Worm (Caenorhabditis elegans): Measurements from ENCODE around the gene chil-26.

chil-26 gene

ce11 chrII:9501955-9502354 lies 27.1 kb downstream of the chil-26 start:
- TF ChIP-seq tbx-11 (GFP tag; IDR thresholded peaks at IDR 0.05), result no peak
- no peak for TF ChIP-seq ama-1 (optimal IDR thresholded peaks at IDR 0.05)
- no peak for TF ChIP-seq scrt-1 (GFP tag; IDR thresholded peaks at IDR 0.05)

- no peak for TF ChIP-seq aly-1 (tag; optimal IDR thresholded peaks at IDR 0.05)
- no peak for TF ChIP-seq ceh-36 (tag; optimal IDR thresholded peaks at IDR 0.05)
- TF ChIP-seq ets-7 (tag; optimal IDR thresholded peaks at IDR 0.05), result no peak
- no peak for TF ChIP-seq ceh-13 (GFP tag; optimal IDR thresholded peaks at IDR 0.05)
- TF ChIP-seq scrt-1 (GFP tag; IDR thresholded peaks at IDR 0.05), result no peak
- no peak for TF ChIP-seq pes-1 (GFP tag; IDR thresholded peaks at IDR 0.05)
- no peak for TF ChIP-seq sea-1 (GFP tag; conservative IDR thresholded peaks at IDR 0.05)
- TF ChIP-seq tra-4 (tag; optimal IDR thresholded peaks at IDR 0.05), result no peak
- TF ChIP-seq B0310.2 (tag; optimal IDR thresholded peaks at IDR 0.05), result no peak
- no peak for TF ChIP-seq F13C5.2 (tag; optimal IDR thresholded peaks at IDR 0.05)
- no peak for TF ChIP-seq hmg-4 (GFP tag; optimal IDR thresholded peaks at IDR 0.05)
Measured at ce11 chrII:9507181-9507580, 32.3 kb downstream of the chil-26 start, which contains the start of gene gcy-3. Gene gcy-3, minus strand, starts transcription at chrII:9507281.

- TF ChIP-seq tbx-37 (GFP tag; conservative IDR thresholded peaks at IDR 0.05) (no peak), flt-1 (GFP tag; IDR thresholded peaks at IDR 0.05) (no peak), pes-1 (GFP tag; IDR thresholded peaks at IDR 0.05) (no peak), aly-1 (tag; optimal IDR thresholded peaks at IDR 0.05) (no peak), B0310.2 (tag; optimal IDR thresholded peaks at IDR 0.05) (no peak), ets-7 (tag; optimal IDR thresholded peaks at IDR 0.05) (no peak), hmbx-1 (tag; optimal IDR thresholded peaks at IDR 0.05) (no peak), hmg-4 (GFP tag; optimal IDR thresholded peaks at IDR 0.05) (no peak), ceh-36 (tag; optimal IDR thresholded peaks at IDR 0.05) (no peak), ama-1 (optimal IDR thresholded peaks at IDR 0.05) (no peak), tbx-11 (GFP tag; IDR thresholded peaks at IDR 0.05) (no peak), sea-1 (GFP tag; conservative IDR thresholded peaks at IDR 0.05) (no peak), tra-4 (tag; optimal IDR thresholded peaks at IDR 0.05) (no peak)
Measured at ce11 chrII:9516836-9517235, 42.0 kb downstream of the chil-26 start, which contains the start of gene gcy-1. Gene gcy-1, minus strand, starts transcription at chrII:9516936.

- TF ChIP-seq sea-1 (GFP tag; conservative IDR thresholded peaks at IDR 0.05) (no peak), B0310.2 (tag; optimal IDR thresholded peaks at IDR 0.05) (no peak), tbx-11 (GFP tag; IDR thresholded peaks at IDR 0.05) (no peak), flt-1 (GFP tag; IDR thresholded peaks at IDR 0.05) (no peak), pes-1 (GFP tag; IDR thresholded peaks at IDR 0.05) (no peak), hmg-4 (GFP tag; optimal IDR thresholded peaks at IDR 0.05) (no peak), aly-1 (tag; optimal IDR thresholded peaks at IDR 0.05) (no peak), hnd-1 (tag; optimal IDR thresholded peaks at IDR 0.05) (no peak), hmbx-1 (tag; optimal IDR thresholded peaks at IDR 0.05) (no peak), ceh-36 (tag; optimal IDR thresholded peaks at IDR 0.05) (no peak), ets-7 (tag; optimal IDR thresholded peaks at IDR 0.05) (no peak), F13C5.2 (tag; optimal IDR thresholded peaks at IDR 0.05) (no peak), ceh-13 (GFP tag; optimal IDR thresholded peaks at IDR 0.05) (no peak), scrt-1 (GFP tag; IDR thresholded peaks at IDR 0.05) (no peak), tra-4 (tag; optimal IDR thresholded peaks at IDR 0.05) (no peak), tbx-37 (GFP tag; conservative IDR thresholded peaks at IDR 0.05) (no peak), ama-1 (optimal IDR thresholded peaks at IDR 0.05) (no peak)
Measured at ce11 chrII:9518781-9519180, 43.9 kb downstream of the chil-26 start, which contains the start of the genes sfxn-1.1 and AH6.3. Gene sfxn-1.1, minus strand, starts transcription at chrII:9518881. Gene AH6.3, plus strand, starts transcription at chrII:9519055.

- TF ChIP-seq hmbx-1 (tag; optimal IDR thresholded peaks at IDR 0.05), result no peak
- TF ChIP-seq sea-1 (GFP tag; conservative IDR thresholded peaks at IDR 0.05), result no peak
- TF ChIP-seq scrt-1 (GFP tag; IDR thresholded peaks at IDR 0.05), result no peak
- no peak for TF ChIP-seq tbx-37 (GFP tag; conservative IDR thresholded peaks at IDR 0.05)
Measured at ce11 chrII:9521570-9521969, 46.7 kb downstream of the chil-26 start, which contains the start of gene sra-1. Gene sra-1, minus strand, starts transcription at chrII:9521670.

- TF ChIP-seq tbx-37 (GFP tag; conservative IDR thresholded peaks at IDR 0.05) (no peak), flt-1 (GFP tag; IDR thresholded peaks at IDR 0.05) (no peak), ets-7 (tag; optimal IDR thresholded peaks at IDR 0.05) (no peak), ama-1 (optimal IDR thresholded peaks at IDR 0.05) (no peak), F13C5.2 (tag; optimal IDR thresholded peaks at IDR 0.05) (no peak)
Measured at ce11 chrII:9522986-9523385, 48.1 kb downstream of the chil-26 start, which contains the start of gene AH6.17. Gene AH6.17, plus strand, starts transcription at chrII:9523170.

ce11 chrII:9523539-9524224 lies 48.8 kb downstream of the chil-26 start, which contains the start of gene mex-6:
Gene mex-6, plus strand, starts transcription at chrII:9524174.
- TF ChIP-seq ceh-13 (GFP tag; optimal IDR thresholded peaks at IDR 0.05) (no peak), F13C5.2 (tag; optimal IDR thresholded peaks at IDR 0.05) (no peak), hnd-1 (tag; optimal IDR thresholded peaks at IDR 0.05) (no peak), tbx-37 (GFP tag; conservative IDR thresholded peaks at IDR 0.05) (no peak), sea-1 (GFP tag; conservative IDR thresholded peaks at IDR 0.05) (no peak), flt-1 (GFP tag; IDR thresholded peaks at IDR 0.05) (no peak), ets-7 (tag; optimal IDR thresholded peaks at IDR 0.05) (no peak), hmbx-1 (tag; optimal IDR thresholded peaks at IDR 0.05) (no peak), hmg-4 (GFP tag; optimal IDR thresholded peaks at IDR 0.05) (no peak), aly-1 (tag; optimal IDR thresholded peaks at IDR 0.05) (no peak), B0310.2 (tag; optimal IDR thresholded peaks at IDR 0.05) (no peak), tbx-11 (GFP tag; IDR thresholded peaks at IDR 0.05) (no peak), scrt-1 (GFP tag; IDR thresholded peaks at IDR 0.05) (no peak), tra-4 (tag; optimal IDR thresholded peaks at IDR 0.05) (no peak), pes-1 (GFP tag; IDR thresholded peaks at IDR 0.05) (no peak), ceh-36 (tag; optimal IDR thresholded peaks at IDR 0.05) (no peak), ama-1 (optimal IDR thresholded peaks at IDR 0.05) (no peak)
